Worm (Caenorhabditis elegans): ENCODE results near the gene glb-32.

The glb-32 gene

DNA sequence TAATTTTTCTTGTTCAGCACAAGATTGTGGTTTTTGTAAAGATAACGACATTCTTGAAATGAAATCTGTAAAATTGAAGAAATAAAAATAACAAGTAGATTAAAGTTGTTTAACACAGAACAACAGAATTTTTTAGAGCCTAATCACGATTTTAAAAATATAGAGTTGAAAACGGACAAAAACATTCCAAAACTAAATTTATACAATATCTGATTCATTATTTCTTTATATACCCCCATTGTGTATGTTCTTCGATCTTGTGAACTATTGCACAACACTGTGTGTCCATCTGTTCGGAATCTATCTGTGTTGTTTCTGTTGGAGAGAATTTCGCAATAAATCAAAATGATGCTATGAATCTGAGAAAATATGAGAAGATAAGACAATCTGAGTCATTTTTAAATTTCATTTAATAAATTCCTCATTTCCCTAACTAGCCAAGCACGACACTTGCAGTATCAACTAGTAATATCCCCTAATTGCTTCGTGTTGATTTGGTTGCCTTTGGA, 4.3 kb downstream of the glb-32 start, which contains the start of gene Y58A7A.4:
TSS of gene Y58A7A.4 (minus strand) at position 51 of the 509 bp plus-strand sequence.
- TF ChIP-seq nhr-129 (tag; optimal IDR thresholded peaks at IDR 0.05) (peak; percentile 2), gmeb-1 (tag; optimal IDR thresholded peaks at IDR 0.05) (no peak)

DNA sequence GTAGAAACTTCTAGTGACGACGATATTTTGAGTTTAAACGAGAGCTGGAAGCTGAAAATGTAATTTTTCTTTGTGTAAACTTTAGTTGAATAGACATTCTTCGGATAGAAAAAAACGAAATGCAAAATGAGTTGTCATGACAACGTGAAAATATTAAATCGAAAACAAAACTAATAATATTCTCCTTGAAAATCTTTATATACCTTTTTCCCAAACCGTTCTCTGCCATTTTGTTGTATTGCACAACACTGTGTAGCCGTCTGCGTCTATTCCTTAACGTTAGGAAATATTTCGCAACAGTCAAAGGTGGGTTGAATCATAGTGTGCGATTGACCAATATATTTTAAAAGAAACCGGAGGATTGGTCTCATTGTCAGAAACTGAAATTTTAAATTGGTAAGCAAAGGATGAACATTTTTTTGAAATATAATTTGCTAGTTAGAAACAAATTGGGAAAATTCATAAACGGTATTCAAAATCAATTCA, 8.5 kb downstream of the glb-32 start, which contains the start of gene Y58A7A.3:
TSS of gene Y58A7A.3 (minus strand) at position 51 of the 486 bp plus-strand sequence.
- TF ChIP-seq unc-62 (GFP tag; optimal IDR thresholded peaks at IDR 0.05) (no peak), egl-27 (tag; optimal IDR thresholded peaks at IDR 0.05) (no peak), nhr-11 (tag; optimal IDR thresholded peaks at IDR 0.05) (no peak), lsy-2 (tag; optimal IDR thresholded peaks at IDR 0.05) (peak in 1 of 2 experiments; percentile 31), sma-3 (GFP tag; optimal IDR thresholded peaks at IDR 0.05) (peak; percentile 43), nhr-77 (tag; optimal IDR thresholded peaks at IDR 0.05) (no peak), fos-1 (tag; optimal IDR thresholded peaks at IDR 0.05) (peak; percentile 87), sma-9 (GFP tag; optimal IDR thresholded peaks at IDR 0.05) (peak; percentile 33), sma-9 (tag; optimal IDR thresholded peaks at IDR 0.05) (no peak), F13H6.1 (tag; optimal IDR thresholded peaks at IDR 0.05) (peak; percentile 17), aly-2 (tag; optimal IDR thresholded peaks at IDR 0.05) (no peak), gmeb-1 (tag; optimal IDR thresholded peaks at IDR 0.05) (peak; percentile 9), nhr-21 (tag; optimal IDR thresholded peaks at IDR 0.05) (no peak), C34F6.9 (tag; optimal IDR thresholded peaks at IDR 0.05) (peak; percentile 62), crh-2 (tag; optimal IDR thresholded peaks at IDR 0.05) (peak; percentile 38), nhr-25 (tag; optimal IDR thresholded peaks at IDR 0.05) (peak; percentile 57), unc-55 (GFP tag; optimal IDR thresholded peaks at IDR 0.05) (peak; percentile 50), nhr-129 (tag; optimal IDR thresholded peaks at IDR 0.05) (peak; percentile 100)

DNA sequence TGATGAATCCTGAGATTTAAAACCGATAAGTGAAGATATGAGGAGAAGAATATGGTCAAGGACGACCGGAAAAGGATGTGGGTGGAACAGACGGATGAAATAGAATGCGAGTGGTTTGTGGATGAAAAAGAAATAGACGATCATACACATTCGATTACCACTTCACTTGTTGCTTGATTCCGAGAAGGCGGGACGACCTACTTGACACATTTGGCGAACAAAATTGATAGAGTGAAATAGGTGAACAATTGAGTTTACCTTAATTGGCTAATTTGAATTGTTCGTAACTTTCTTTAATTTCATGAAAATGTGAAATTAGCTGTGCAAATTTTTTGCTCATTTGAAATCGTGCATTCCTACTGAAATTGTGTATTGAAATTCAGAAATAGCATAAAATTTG, 17.3 kb downstream of the glb-32 start, which contains the start of gene Y58A7A.2:
TSS of gene Y58A7A.2 (minus strand) at position 101 of the 400 bp plus-strand sequence.
- no peak for TF ChIP-seq skn-1 (tag; optimal IDR thresholded peaks at IDR 0.05)
- TF ChIP-seq mab-5 (tag; optimal IDR thresholded peaks at IDR 0.05) = no peak
- TF ChIP-seq snpc-4 (tag; optimal IDR thresholded peaks at IDR 0.05) = no peak
- TF ChIP-seq ztf-4 (tag; optimal IDR thresholded peaks at IDR 0.05) = no peak
- no peak for TF ChIP-seq peb-1 (tag; optimal IDR thresholded peaks at IDR 0.05)
- TF ChIP-seq elt-1 (tag; optimal IDR thresholded peaks at IDR 0.05) = no peak
- TF ChIP-seq mbf-1 (tag; optimal IDR thresholded peaks at IDR 0.05) = no peak
- TF ChIP-seq nhr-23 (tag; optimal IDR thresholded peaks at IDR 0.05) = no peak
- TF ChIP-seq fos-1 (tag; optimal IDR thresholded peaks at IDR 0.05) = no peak
- no peak for TF ChIP-seq mdl-1 (tag; optimal IDR thresholded peaks at IDR 0.05)
- no peak for TF ChIP-seq F13H6.1 (tag; optimal IDR thresholded peaks at IDR 0.05)
- TF ChIP-seq nhr-237 (tag; optimal IDR thresholded peaks at IDR 0.05) = no peak
- no peak for TF ChIP-seq lin-39 (tag; optimal IDR thresholded peaks at IDR 0.05)
- no peak for TF ChIP-seq nhr-10 (tag; optimal IDR thresholded peaks at IDR 0.05)
- TF ChIP-seq unc-62 (GFP tag; optimal IDR thresholded peaks at IDR 0.05) = no peak
- TF ChIP-seq ama-1 (optimal IDR thresholded peaks at IDR 0.05) = no peak

DNA sequence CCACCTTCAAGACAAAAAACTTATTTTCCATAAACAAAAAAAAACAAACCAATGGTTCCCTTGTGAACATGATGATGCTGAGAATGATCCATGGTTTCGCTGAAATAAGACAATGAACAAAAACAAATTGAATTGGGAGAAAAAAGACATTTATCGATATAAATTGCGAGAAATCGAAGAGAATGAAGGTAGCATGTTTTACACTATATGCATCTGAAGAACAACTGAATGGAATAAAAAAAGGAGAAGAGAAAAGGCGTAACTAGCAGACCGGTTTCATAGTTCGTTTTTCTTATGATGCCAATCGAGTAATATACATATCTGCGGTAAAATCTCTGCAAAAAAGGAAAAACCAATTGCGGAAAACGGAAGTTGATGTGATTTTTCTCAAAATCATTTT, 19.9 kb downstream of the glb-32 start, which contains the start of gene Y58A7A.1:
TSS of gene Y58A7A.1 (minus strand) at position 101 of the 400 bp plus-strand sequence.
- TF ChIP-seq ztf-4 (tag; optimal IDR thresholded peaks at IDR 0.05) = no peak
- TF ChIP-seq nhr-6 (tag; optimal IDR thresholded peaks at IDR 0.05) = no peak
- no peak for TF ChIP-seq ztf-11 (tag; optimal IDR thresholded peaks at IDR 0.05)

DNA sequence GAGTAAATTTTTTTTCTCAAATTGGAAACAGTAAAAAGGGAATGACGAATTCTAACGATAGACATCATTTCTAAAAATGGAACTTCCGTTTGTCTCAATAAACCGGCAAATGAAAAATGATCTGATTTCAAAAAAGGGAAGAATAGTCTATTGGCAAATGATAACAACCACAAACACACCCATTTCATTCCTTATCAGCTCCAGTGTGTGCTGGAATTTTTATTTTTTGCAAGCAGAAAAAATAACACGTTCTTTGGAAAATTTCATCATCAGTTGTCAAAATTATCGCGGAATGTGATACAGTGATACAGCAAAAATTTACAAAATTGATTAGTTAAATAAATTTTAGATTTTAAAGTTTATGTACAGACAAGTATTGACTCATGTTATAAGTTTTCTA, 22.0 kb downstream of the glb-32 start:
- no peak for TF ChIP-seq nhr-23 (tag; optimal IDR thresholded peaks at IDR 0.05)
- TF ChIP-seq mbf-1 (tag; optimal IDR thresholded peaks at IDR 0.05) = no peak
- no peak for TF ChIP-seq aly-2 (tag; optimal IDR thresholded peaks at IDR 0.05)
- TF ChIP-seq fos-1 (tag; optimal IDR thresholded peaks at IDR 0.05) = peak; percentile 86
- TF ChIP-seq elt-3 (tag; optimal IDR thresholded peaks at IDR 0.05) = no peak
- no peak for TF ChIP-seq nhr-129 (tag; optimal IDR thresholded peaks at IDR 0.05)
- no peak for TF ChIP-seq nhr-12 (tag; optimal IDR thresholded peaks at IDR 0.05)
- no peak for TF ChIP-seq ztf-4 (tag; optimal IDR thresholded peaks at IDR 0.05)
- TF ChIP-seq crh-2 (tag; optimal IDR thresholded peaks at IDR 0.05) = peak; percentile 58
- no peak for TF ChIP-seq ztf-11 (tag; optimal IDR thresholded peaks at IDR 0.05)
- no peak for TF ChIP-seq unc-62 (GFP tag; optimal IDR thresholded peaks at IDR 0.05)
- TF ChIP-seq blmp-1 (tag; optimal IDR thresholded peaks at IDR 0.05; ENCODE audit: insufficient read depth) = no peak
- no peak for TF ChIP-seq ceh-16 (tag; optimal IDR thresholded peaks at IDR 0.05)
- TF ChIP-seq R02D3.7 (tag; optimal IDR thresholded peaks at IDR 0.05) = no peak
- TF ChIP-seq gmeb-1 (tag; optimal IDR thresholded peaks at IDR 0.05) = no peak
- TF ChIP-seq alr-1 (tag; optimal IDR thresholded peaks at IDR 0.05) = no peak

Measured in whole organism, L2 larva.